Fruit fly (Drosophila melanogaster) whole organism, embryonic: ENCODE measurements around the gene 14-3-3epsilon.
A peak's percentile ranks its signal among the peaks of the same experiment; 100 is the strongest.

ENCODE experiments used
- Adf1 ChIP-seq: fragments of 200-800 bp; sonication (Bioruptor generic); IDR thresholded peaks from 2 replicates; pipeline ENCODE4 v1.3.6; 2022; ENCODE audit warnings: missing biosample characterization, missing genetic modification characterization
- Bgb ChIP-seq: fragments of 200-800 bp; sonication (Bioruptor generic); IDR thresholded peaks from 2 replicates; pipeline ENCODE4 v1.3.6; 2022; ENCODE audit warnings: missing biosample characterization, missing genetic modification characterization; ENCODE audit not compliant: partially characterized antibody
- CG10431 ChIP-seq: fragments of 200-800 bp; sonication (Bioruptor generic); optimal IDR thresholded peaks from 3 replicates; lab custom pipeline; 2018; ENCODE audit warnings: missing biosample characterization, mild to moderate bottlenecking, missing genetic modification characterization
- CG11560 ChIP-seq: fragments of 200-800 bp; sonication (Bioruptor generic); IDR thresholded peaks from 3 replicates; pipeline ENCODE4 v1.3.6; 2022; ENCODE audit warnings: missing biosample characterization, missing genetic modification characterization
- CG11695 ChIP-seq: fragments of 200-800 bp; sonication (Bioruptor generic); IDR thresholded peaks from 3 replicates; pipeline ENCODE4 v1.3.6; 2022; ENCODE audit warnings: missing biosample characterization, missing genetic modification characterization
- CG14050 ChIP-seq: fragments of 200-800 bp; sonication (Bioruptor generic); IDR thresholded peaks from 3 replicates; pipeline ENCODE4 v1.3.6; 2022; ENCODE audit warnings: missing biosample characterization, missing genetic modification characterization
- CG14965 ChIP-seq: fragments of 200-800 bp; sonication (Bioruptor generic); optimal IDR thresholded peaks from 2 replicates; lab custom pipeline; 2016; ENCODE audit warnings: missing biosample characterization, missing genetic modification characterization, borderline replicate concordance
- CG16813 ChIP-seq: fragments of 200-800 bp; sonication (Bioruptor generic); IDR thresholded peaks from 3 replicates; pipeline ENCODE4 v1.3.6; 2022; ENCODE audit warnings: missing biosample characterization, missing genetic modification characterization; ENCODE audit not compliant: partially characterized antibody
- CG18262 ChIP-seq: fragments of 200-800 bp; optimal IDR thresholded peaks from 3 replicates; lab custom pipeline; 2019; ENCODE audit warnings: missing biosample characterization, mild to moderate bottlenecking, missing genetic modification characterization, moderate library complexity
- CG18599 ChIP-seq: fragments of 200-800 bp; sonication (Bioruptor generic); optimal IDR thresholded peaks from 3 replicates; lab custom pipeline; 2017; ENCODE audit warnings: missing biosample characterization, missing genetic modification characterization, mild to moderate bottlenecking, moderate library complexity, missing genetic modification reagents
- CG2875 ChIP-seq: fragments of 200-800 bp; sonication (Bioruptor generic); optimal IDR thresholded peaks from 2 replicates; lab custom pipeline; 2017; ENCODE audit warnings: missing biosample characterization, mild to moderate bottlenecking, missing genetic modification characterization, missing genetic modification reagents
- CG30431 ChIP-seq: fragments of 200-800 bp; sonication (Bioruptor generic); optimal IDR thresholded peaks from 2 replicates; lab custom pipeline; 2017; ENCODE audit warnings: missing biosample characterization, missing genetic modification characterization
- CG31388 ChIP-seq: fragments of 200-800 bp; sonication (Bioruptor generic); optimal IDR thresholded peaks from 2 replicates; lab custom pipeline; 2016; ENCODE audit warnings: missing biosample characterization, missing genetic modification characterization
- CG31441 ChIP-seq: fragments of 200-800 bp; sonication (Bioruptor generic); IDR thresholded peaks from 2 replicates; pipeline ENCODE4 v1.3.6; 2022; ENCODE audit warnings: missing biosample characterization, missing genetic modification characterization
- CG3163 ChIP-seq: fragments of 200-800 bp; sonication (Bioruptor generic); optimal IDR thresholded peaks from 3 replicates; lab custom pipeline; 2016; ENCODE audit warnings: missing biosample characterization, missing genetic modification characterization
- CG32772 ChIP-seq: fragments of 200-800 bp; sonication (Bioruptor generic); IDR thresholded peaks from 2 replicates; pipeline ENCODE4 v1.3.6; 2022; ENCODE audit warnings: missing biosample characterization, missing genetic modification characterization
- CG3281 ChIP-seq: fragments of 200-800 bp; sonication (Bioruptor generic); optimal IDR thresholded peaks from 3 replicates; lab custom pipeline; 2017; ENCODE audit warnings: missing biosample characterization, mild to moderate bottlenecking, missing genetic modification characterization
- CG4360 ChIP-seq: fragments of 200-800 bp; sonication (Bioruptor generic); IDR thresholded peaks from 2 replicates; pipeline ENCODE4 v1.3.6; 2022; ENCODE audit warnings: missing biosample characterization, missing genetic modification characterization
- CG43689 ChIP-seq: fragments of 200-800 bp; sonication (Bioruptor generic); IDR thresholded peaks from 2 replicates; pipeline ENCODE4 v1.3.6; 2022; ENCODE audit warnings: missing biosample characterization, missing genetic modification characterization
- CG7928 ChIP-seq: fragments of 200-800 bp; sonication (Bioruptor generic); optimal IDR thresholded peaks from 2 replicates; lab custom pipeline; 2017; ENCODE audit warnings: missing biosample characterization, mild to moderate bottlenecking, missing genetic modification characterization
- D19B ChIP-seq: fragments of 200-800 bp; sonication (Bioruptor generic); optimal IDR thresholded peaks from 2 replicates; lab custom pipeline; 2017; ENCODE audit warnings: missing biosample characterization, mild to moderate bottlenecking, missing genetic modification characterization
- Dref ChIP-seq: fragments of 200-800 bp; sonication (Bioruptor generic); IDR thresholded peaks from 2 replicates; pipeline ENCODE4 v1.3.6; 2022; ENCODE audit warnings: missing biosample characterization, missing genetic modification characterization
- E2f2 ChIP-seq: fragments of 200-800 bp; sonication (Bioruptor generic); IDR thresholded peaks from 2 replicates; pipeline ENCODE4 v1.3.6; 2022; ENCODE audit warnings: missing biosample characterization, missing genetic modification characterization
- Fer2 ChIP-seq: fragments of 200-800 bp; sonication (Bioruptor generic); optimal IDR thresholded peaks from 2 replicates; lab custom pipeline; 2018; ENCODE audit warnings: missing biosample characterization, mild to moderate bottlenecking, missing genetic modification characterization, moderate library complexity
- H15 ChIP-seq: fragments of 200-800 bp; sonication (Bioruptor generic); IDR thresholded peaks from 3 replicates; pipeline ENCODE4 v1.3.6; 2022; ENCODE audit warnings: missing biosample characterization, missing genetic modification characterization
- HLHmδ ChIP-seq: fragments of 200-800 bp; sonication (Bioruptor generic); optimal IDR thresholded peaks from 2 replicates; lab custom pipeline; 2018; ENCODE audit warnings: missing biosample characterization, mild to moderate bottlenecking, missing genetic modification characterization, moderate library complexity
- Neu2 ChIP-seq: fragments of 200-800 bp; sonication (Bioruptor generic); optimal IDR thresholded peaks from 3 replicates; lab custom pipeline; 2016; ENCODE audit warnings: missing biosample characterization, missing genetic modification characterization, borderline replicate concordance
- Nf-YB ChIP-seq: fragments of 200-800 bp; sonication (Bioruptor generic); optimal IDR thresholded peaks from 3 replicates; lab custom pipeline; 2019; ENCODE audit warnings: missing biosample characterization, mild to moderate bottlenecking, missing genetic modification characterization, moderate library complexity
- Nf-YC ChIP-seq: fragments of 200-800 bp; optimal IDR thresholded peaks from 3 replicates; lab custom pipeline; 2019; ENCODE audit warnings: missing biosample characterization, mild to moderate bottlenecking, missing genetic modification characterization, moderate library complexity
- Six4 ChIP-seq: fragments of 200-800 bp; sonication (Bioruptor generic); optimal IDR thresholded peaks from 2 replicates; lab custom pipeline; 2016; ENCODE audit warnings: missing biosample characterization, missing genetic modification characterization
- Spps ChIP-seq: fragments of 200-800 bp; sonication (Bioruptor generic); optimal IDR thresholded peaks from 2 replicates; lab custom pipeline; 2018; ENCODE audit warnings: missing biosample characterization, mild to moderate bottlenecking, missing genetic modification characterization
- Trl ChIP-seq, 3 experiments: fragments of >200 bp in 2 of 3; fragments of 200-800 bp in 1 of 3; sonication (Bioruptor generic) in 1 of 3; optimal IDR thresholded peaks; 2 replicates in 1 of 3; 3 replicates in 2 of 3; lab custom pipeline; 2016 to 2017; ENCODE audit warnings: missing biosample characterization in 1 of 3, missing genetic modification characterization in 1 of 3
- cg ChIP-seq: fragments of 200-800 bp; sonication (Bioruptor generic); optimal IDR thresholded peaks from 3 replicates; lab custom pipeline; 2019; ENCODE audit warnings: missing biosample characterization, mild to moderate bottlenecking, missing genetic modification characterization, moderate library complexity
- chif ChIP-seq, 2 experiments: fragments of 200-800 bp; sonication (Bioruptor generic); optimal IDR thresholded peaks; 3 replicates each; lab custom pipeline; 2016; ENCODE audit warnings: missing biosample characterization in 2 of 2, missing genetic modification characterization in 2 of 2
- cwo ChIP-seq: fragments of 200-800 bp; sonication (Bioruptor generic); optimal IDR thresholded peaks from 3 replicates; lab custom pipeline; 2017; ENCODE audit warnings: missing biosample characterization, missing genetic modification characterization, mild to moderate bottlenecking, moderate library complexity, missing genetic modification reagents
- ewg ChIP-seq: fragments of 200-800 bp; sonication (Bioruptor generic); optimal IDR thresholded peaks from 3 replicates; lab custom pipeline; 2017; ENCODE audit warnings: mild to moderate bottlenecking, missing biosample characterization, missing genetic modification reagents, missing genetic modification characterization
- fu2 ChIP-seq: fragments of 200-800 bp; sonication (Bioruptor generic); optimal IDR thresholded peaks from 2 replicates; lab custom pipeline; 2016; ENCODE audit warnings: missing biosample characterization, missing genetic modification characterization
- gsb ChIP-seq: fragments of 200-800 bp; sonication (Bioruptor generic); IDR thresholded peaks from 2 replicates; pipeline ENCODE4 v1.3.6; 2022; ENCODE audit warnings: missing biosample characterization, missing genetic modification characterization
- luna ChIP-seq: fragments of 200-800 bp; sonication (Bioruptor generic); optimal IDR thresholded peaks from 2 replicates; lab custom pipeline; 2016; ENCODE audit warnings: missing biosample characterization, missing genetic modification characterization
- odd ChIP-seq: fragments of 200-800 bp; sonication (Bioruptor generic); optimal IDR thresholded peaks from 2 replicates; lab custom pipeline; 2017; ENCODE audit warnings: missing biosample characterization, mild to moderate bottlenecking, missing genetic modification characterization
- pros ChIP-seq: fragments of 200-800 bp; sonication (Bioruptor generic); optimal IDR thresholded peaks from 3 replicates; lab custom pipeline; 2019; ENCODE audit warnings: missing biosample characterization, mild to moderate bottlenecking, missing genetic modification characterization, moderate library complexity
- rib ChIP-seq: fragments of 200-800 bp; sonication (Bioruptor generic); IDR thresholded peaks from 2 replicates; pipeline ENCODE4 v1.3.6; 2022; ENCODE audit warnings: missing biosample characterization, missing genetic modification characterization
- seq ChIP-seq: fragments of 200-800 bp; sonication (Bioruptor generic); IDR thresholded peaks from 2 replicates; pipeline ENCODE4 v1.3.6; 2022; ENCODE audit warnings: missing biosample characterization, missing genetic modification characterization
- slp2 ChIP-seq: fragments of 200-800 bp; sonication (Bioruptor generic); optimal IDR thresholded peaks from 2 replicates; lab custom pipeline; 2016; ENCODE audit warnings: missing biosample characterization, missing genetic modification characterization
- unpg ChIP-seq: fragments of 200-800 bp; sonication (Bioruptor generic); optimal IDR thresholded peaks from 3 replicates; lab custom pipeline; 2018; ENCODE audit warnings: missing biosample characterization, mild to moderate bottlenecking, missing genetic modification characterization, moderate library complexity
- vfl ChIP-seq: fragments of 200-800 bp; sonication (Bioruptor generic); optimal IDR thresholded peaks from 2 replicates; lab custom pipeline; 2016; ENCODE audit warnings: missing biosample characterization, missing genetic modification characterization
- zfh2 ChIP-seq: fragments of 200-800 bp; sonication (Bioruptor generic); optimal IDR thresholded peaks from 2 replicates; lab custom pipeline; 2016; ENCODE audit warnings: missing biosample characterization, missing genetic modification characterization

Gene 14-3-3epsilon

dm6 chr3R:18261602-18262001 lies 19.3 kb downstream of the 14-3-3epsilon start (continued):
- TF ChIP-seq Fer2 (tag; lab: Kevin White, UChicago) (no peak), CG10431 (GFP tag; lab: Kevin White, UChicago) (no peak), E2f2 (GFP tag; lab: Robert Waterston, UW) (no peak), odd (GFP tag; lab: Kevin White, UChicago) (no peak), fu2 (GFP tag; lab: Kevin White, UChicago) (no peak), zfh2 (GFP tag; lab: Kevin White, UChicago) (no peak), pros (GFP tag; lab: Kevin White, UChicago) (peak; percentile 53), D19B (no peak), gsb (no peak), CG18262 (tag; lab: Kevin White, UChicago) (no peak)
- TF ChIP-seq, all 482 proteins: peak for 8

dm6 chr3R:18265275-18265674 lies 22.9 kb downstream of the 14-3-3epsilon start:
- no peak for TF ChIP-seq CG16813
- no peak for TF ChIP-seq luna (GFP tag; lab: Kevin White, UChicago)
- TF ChIP-seq CG18599: peak; percentile 6
- TF ChIP-seq Nf-YB: peak; percentile 32
- peak; percentile 11 for TF ChIP-seq cg
- TF ChIP-seq Nf-YC (tag; lab: Kevin White, UChicago): peak; percentile 62
- peak; percentile 62 to 77 for TF ChIP-seq Trl (optimal IDR thresholded peaks at IDR 0.05; lab: Kevin White, UChicago)
- no peak for TF ChIP-seq Trl (GFP tag; optimal IDR thresholded peaks at IDR 0.05; lab: Kevin White, UChicago)
- peak; percentile 78 for TF ChIP-seq ewg (GFP tag; lab: Kevin White, UChicago)
- no peak for TF ChIP-seq CG3281 (GFP tag; lab: Kevin White, UChicago)
- no peak for TF ChIP-seq chif (GFP tag; optimal IDR thresholded peaks at IDR 0.05; lab: Kevin White, UChicago)
- peak; percentile 42 for TF ChIP-seq CG3163
- no peak for TF ChIP-seq CG43689 (GFP tag; lab: Robert Waterston, UW)
- TF ChIP-seq Adf1 (GFP tag; lab: Robert Waterston, UW): peak; percentile 87
- TF ChIP-seq Six4 (GFP tag; lab: Kevin White, UChicago): no peak
- no peak for TF ChIP-seq CG31441 (GFP tag; lab: Robert Waterston, UW)

- TF ChIP-seq odd (GFP tag; lab: Kevin White, UChicago) (no peak), vfl (GFP tag; lab: Kevin White, UChicago) (no peak), Neu2 (GFP tag; lab: Kevin White, UChicago) (no peak), pros (GFP tag; lab: Kevin White, UChicago) (no peak), rib (GFP tag; lab: Robert Waterston, UW) (no peak), CG7928 (no peak), CG11560 (tag; lab: Robert Waterston, UW) (no peak), CG14050 (GFP tag; lab: Robert Waterston, UW) (no peak), seq (GFP tag; lab: Robert Waterston, UW) (peak; percentile 51; the same call in 1 of the 2 replicates), slp2 (no peak), CG2875 (GFP tag; lab: Kevin White, UChicago) (no peak), CG32772 (GFP tag; lab: Robert Waterston, UW) (no peak), CG4360 (no peak), Nf-YB (peak; percentile 94), CG31388 (GFP tag; lab: Kevin White, UChicago) (no peak), HLHmδ (GFP tag; lab: Kevin White, UChicago) (no peak), H15 (no peak), cwo (GFP tag; lab: Kevin White, UChicago) (no peak), CG30431 (no peak), Bgb (GFP tag; lab: Robert Waterston, UW) (no peak), Dref (GFP tag; lab: Robert Waterston, UW) (no peak), Spps (tag; lab: Kevin White, UChicago) (no peak), CG14965 (GFP tag; lab: Kevin White, UChicago) (no peak), unpg (GFP tag; lab: Kevin White, UChicago) (no peak), CG11695 (GFP tag; lab: Robert Waterston, UW) (no peak), Nf-YC (tag; lab: Kevin White, UChicago) (peak; percentile 93)
- TF ChIP-seq, all 482 proteins: peak for 3
These were observed 24.3 kb downstream of the 14-3-3epsilon start for dm6 chr3R:18266665-18267064.
